Worm (Caenorhabditis elegans) whole organism, young adult: ENCODE measurements around the gene dgk-1.
A peak's percentile ranks its signal among the peaks of the same experiment; 100 is the strongest.

Experiments used
- C17E4.6 ChIP-seq: fragments of 200-800 bp; sonication (Bioruptor generic); IDR thresholded peaks from 2 replicates; pipeline ENCODE4 v1.3.6; 2022; ENCODE audit warnings: missing genetic modification reagents, missing genetic modification characterization, missing compliant biosample characterization
- D2030.7 ChIP-seq: fragments of 200-800 bp; sonication (Bioruptor generic); IDR thresholded peaks from 2 replicates; pipeline ENCODE4 v1.3.6; 2022; ENCODE audit warnings: missing genetic modification reagents, missing genetic modification characterization, missing compliant biosample characterization
- F33H1.4 ChIP-seq: fragments of 200-800 bp; sonication (Bioruptor generic); IDR thresholded peaks from 2 replicates; pipeline ENCODE4 v1.3.6; 2022; ENCODE audit warnings: missing genetic modification reagents, missing genetic modification characterization, missing compliant biosample characterization
- F49E8.2 ChIP-seq: sonication (generic microtip); optimal IDR thresholded peaks from 3 replicates; lab custom pipeline; 2017; ENCODE audit warnings: missing genetic modification characterization, mild to moderate bottlenecking, missing compliant biosample characterization, antibody characterized with exemption, moderate library complexity; ENCODE audit not compliant: insufficient read depth
- F55B11.4 ChIP-seq: sonication (generic microtip); optimal IDR thresholded peaks from 2 replicates; lab custom pipeline; 2016; ENCODE audit warnings: missing compliant biosample characterization, missing genetic modification characterization, borderline replicate concordance; ENCODE audit not compliant: insufficient read depth
- K12H6.12 ChIP-seq: fragments of 200-800 bp; sonication (Bioruptor generic); optimal IDR thresholded peaks from 2 replicates; lab custom pipeline; 2018; ENCODE audit warnings: mild to moderate bottlenecking, missing genetic modification characterization, missing compliant biosample characterization
- T07F8.4 ChIP-seq: sonication (generic microtip); optimal IDR thresholded peaks from 2 replicates; lab custom pipeline; 2016; ENCODE audit warnings: mild to moderate bottlenecking, missing genetic modification characterization, moderate library complexity, missing compliant biosample characterization
- Y53F4B.3 ChIP-seq: fragments of 200-800 bp; sonication (Bioruptor generic); IDR thresholded peaks from 2 replicates; pipeline ENCODE4 v1.3.6; 2022; ENCODE audit warnings: missing genetic modification reagents, missing genetic modification characterization, missing compliant biosample characterization
- Y56A3A.18 ChIP-seq: fragments of 200-800 bp; sonication (Bioruptor generic); IDR thresholded peaks from 2 replicates; pipeline ENCODE4 v1.3.6; 2022; ENCODE audit warnings: missing genetic modification reagents, missing genetic modification characterization, missing compliant biosample characterization
- ZK185.1 ChIP-seq: sonication (generic microtip); optimal IDR thresholded peaks from 2 replicates; lab custom pipeline; 2016; ENCODE audit warnings: mild to moderate bottlenecking, missing genetic modification characterization, missing compliant biosample characterization; ENCODE audit not compliant: poor library complexity, severe bottlenecking
- aptf-3 ChIP-seq: fragments of 200-800 bp; sonication (Bioruptor generic); IDR thresholded peaks from 2 replicates; pipeline ENCODE4 v1.3.6; 2022; ENCODE audit warnings: missing genetic modification characterization, missing compliant biosample characterization
- athp-1 ChIP-seq: sonication (generic microtip); optimal IDR thresholded peaks from 2 replicates; lab custom pipeline; 2017; ENCODE audit warnings: mild to moderate bottlenecking, missing genetic modification characterization, missing compliant biosample characterization
- attf-3 ChIP-seq: fragments of 200-800 bp; sonication (Bioruptor generic); conservative IDR thresholded peaks from 2 replicates; pipeline ENCODE4 v1.3.6; 2022; ENCODE audit warnings: missing genetic modification reagents, missing genetic modification characterization, missing compliant biosample characterization
- bed-2 ChIP-seq: fragments of 200-800 bp; sonication (Bioruptor generic); IDR thresholded peaks from 2 replicates; pipeline ENCODE4 v1.3.6; 2022; ENCODE audit warnings: missing genetic modification reagents, missing genetic modification characterization, missing compliant biosample characterization
- cebp-1 ChIP-seq, 2 experiments: fragments of 200-800 bp in 1 of 2; sonication (Bioruptor generic) in 1 of 2; sonication (generic microtip) in 1 of 2; IDR thresholded peaks in 1 of 2; optimal IDR thresholded peaks in 1 of 2; 2 replicates each; pipeline versions ENCODE4 v1.3.6 to Lab custom; 2017 to 2022; ENCODE audit warnings: missing compliant biosample characterization in 2 of 2, missing genetic modification characterization in 2 of 2, mild to moderate bottlenecking in 1 of 2, missing genetic modification reagents in 1 of 2, moderate library complexity in 1 of 2
- ceh-58 ChIP-seq: fragments of 200-800 bp; sonication (Bioruptor generic); IDR thresholded peaks from 2 replicates; pipeline ENCODE4 v1.3.6; 2022; ENCODE audit warnings: missing genetic modification characterization, missing compliant biosample characterization
- ceh-91 ChIP-seq: fragments of 200-800 bp; sonication (Bioruptor generic); IDR thresholded peaks from 2 replicates; pipeline ENCODE4 v1.3.6; 2022; ENCODE audit warnings: missing genetic modification reagents, missing genetic modification characterization, missing compliant biosample characterization
- dpff-1 ChIP-seq: sonication (generic microtip); optimal IDR thresholded peaks from 2 replicates; lab custom pipeline; 2017; ENCODE audit warnings: mild to moderate bottlenecking, missing genetic modification characterization, missing compliant biosample characterization
- dpl-1 ChIP-seq: fragments of 150-350 bp; optimal IDR thresholded peaks from 2 replicates; lab custom pipeline; 2014; ENCODE audit warnings: missing biosample characterization, missing genetic modification reagents, missing genetic modification characterization
- ekl-4 ChIP-seq: fragments of 200-800 bp; sonication (Bioruptor generic); IDR thresholded peaks from 2 replicates; pipeline ENCODE4 v1.3.6; 2022; ENCODE audit warnings: missing genetic modification reagents, missing genetic modification characterization, missing compliant biosample characterization
- fkh-3 ChIP-seq: sonication (generic microtip); optimal IDR thresholded peaks from 2 replicates; lab custom pipeline; 2016; ENCODE audit warnings: mild to moderate bottlenecking, missing genetic modification characterization, missing compliant biosample characterization
- hmg-1.2 ChIP-seq: fragments of 200-800 bp; sonication (Bioruptor generic); IDR thresholded peaks from 2 replicates; pipeline ENCODE4 v1.3.6; 2022; ENCODE audit warnings: missing genetic modification reagents, missing genetic modification characterization, missing compliant biosample characterization
- hrde-1 ChIP-seq: sonication (generic microtip); optimal IDR thresholded peaks from 2 replicates; lab custom pipeline; 2016; ENCODE audit warnings: missing genetic modification characterization, mild to moderate bottlenecking, missing compliant biosample characterization, moderate library complexity, missing genotype, missing genetic modification reagents, borderline replicate concordance
- let-526 ChIP-seq: fragments of 200-800 bp; sonication (Bioruptor generic); IDR thresholded peaks from 2 replicates; pipeline ENCODE4 v1.3.6; 2022; ENCODE audit warnings: missing genetic modification reagents, missing genetic modification characterization, missing compliant biosample characterization
- lin-40 ChIP-seq: sonication (generic microtip); optimal IDR thresholded peaks from 2 replicates; lab custom pipeline; 2016; ENCODE audit warnings: missing genetic modification characterization, mild to moderate bottlenecking, missing compliant biosample characterization, missing genotype, missing genetic modification reagents
- lir-1 ChIP-seq: fragments of 200-800 bp; sonication (Bioruptor generic); conservative IDR thresholded peaks from 2 replicates; pipeline ENCODE4 v1.3.6; 2022; ENCODE audit warnings: missing genetic modification reagents, missing genetic modification characterization, missing compliant biosample characterization
- lsl-1 ChIP-seq: fragments of 200-800 bp; sonication (Bioruptor generic); optimal IDR thresholded peaks from 2 replicates; lab custom pipeline; 2018; ENCODE audit warnings: mild to moderate bottlenecking, missing genetic modification characterization, moderate library complexity, missing compliant biosample characterization
- madf-10 ChIP-seq: sonication (generic microtip); optimal IDR thresholded peaks from 2 replicates; lab custom pipeline; 2016; ENCODE audit warnings: mild to moderate bottlenecking, missing genetic modification characterization, missing compliant biosample characterization
- mel-28 ChIP-seq: sonication (generic microtip); optimal IDR thresholded peaks from 2 replicates; lab custom pipeline; 2016; ENCODE audit warnings: borderline replicate concordance, mild to moderate bottlenecking, missing genetic modification characterization, missing compliant biosample characterization
- nfya-1 ChIP-seq: sonication (generic microtip); optimal IDR thresholded peaks from 2 replicates; lab custom pipeline; 2017; ENCODE audit warnings: antibody characterized with exemption, missing compliant biosample characterization, missing genetic modification characterization, borderline replicate concordance; ENCODE audit not compliant: insufficient read depth
- nfya-2 ChIP-seq: fragments of 200-800 bp; sonication (Bioruptor generic); IDR thresholded peaks from 2 replicates; pipeline ENCODE4 v1.3.6; 2022; ENCODE audit warnings: missing genetic modification reagents, missing genetic modification characterization, missing compliant biosample characterization
- nhr-80 ChIP-seq: sonication (generic microtip); optimal IDR thresholded peaks from 2 replicates; lab custom pipeline; 2016; ENCODE audit warnings: missing genetic modification characterization, missing compliant biosample characterization
- nhr-90 ChIP-seq: sonication (generic microtip); optimal IDR thresholded peaks from 2 replicates; lab custom pipeline; 2016; ENCODE audit warnings: missing genotype, mild to moderate bottlenecking, missing genetic modification characterization, missing compliant biosample characterization
- rcor-1 ChIP-seq: fragments of 200-800 bp; sonication (Bioruptor generic); IDR thresholded peaks from 2 replicates; pipeline ENCODE4 v1.3.6; 2022; ENCODE audit warnings: missing genetic modification reagents, missing genetic modification characterization, missing compliant biosample characterization
- repo-1 ChIP-seq: sonication (generic microtip); optimal IDR thresholded peaks from 2 replicates; lab custom pipeline; 2017; ENCODE audit warnings: mild to moderate bottlenecking, missing genetic modification characterization, missing compliant biosample characterization
- rpc-1 ChIP-seq, 2 experiments: fragments of 150-350 bp in 1 of 2; sonication (generic microtip) in 1 of 2; optimal IDR thresholded peaks; 2 replicates each; lab custom pipeline; 2014 to 2018; ENCODE audit warnings: missing biosample characterization in 1 of 2, missing genetic modification characterization in 1 of 2, missing genetic modification reagents in 1 of 2, missing genotype in 1 of 2
- sdz-38 ChIP-seq: sonication (generic microtip); optimal IDR thresholded peaks from 2 replicates; lab custom pipeline; 2016; ENCODE audit warnings: missing genotype, missing genetic modification characterization, missing compliant biosample characterization
- sea-2 ChIP-seq: fragments of 200-800 bp; sonication (Bioruptor generic); IDR thresholded peaks from 2 replicates; pipeline ENCODE4 v1.3.6; 2022; ENCODE audit warnings: missing genetic modification characterization, missing compliant biosample characterization
- sptf-2 ChIP-seq: fragments of 200-800 bp; sonication (Bioruptor generic); optimal IDR thresholded peaks from 2 replicates; lab custom pipeline; 2018; ENCODE audit warnings: mild to moderate bottlenecking, missing genetic modification characterization, missing compliant biosample characterization
- unc-62 ChIP-seq: fragments of 150-350 bp; optimal IDR thresholded peaks from 2 replicates; lab custom pipeline; 2014; ENCODE audit warnings: missing biosample characterization, missing genetic modification reagents, missing genetic modification characterization
- xnd-1 ChIP-seq: sonication (generic microtip); optimal IDR thresholded peaks from 2 replicates; lab custom pipeline; 2016; ENCODE audit warnings: missing genotype, missing genetic modification reagents, missing genetic modification characterization, missing compliant biosample characterization
- zfh-2 ChIP-seq: fragments of 200-800 bp; sonication (Bioruptor generic); conservative IDR thresholded peaks from 2 replicates; pipeline ENCODE4 v1.3.6; 2022; ENCODE audit warnings: missing genetic modification reagents, missing genetic modification characterization, missing compliant biosample characterization
- zim-3 ChIP-seq: sonication (generic microtip); optimal IDR thresholded peaks from 2 replicates; lab custom pipeline; 2017; ENCODE audit warnings: mild to moderate bottlenecking, missing genetic modification characterization, moderate library complexity, missing compliant biosample characterization
- ztf-3 ChIP-seq: fragments of 200-800 bp; sonication (Bioruptor generic); optimal IDR thresholded peaks from 2 replicates; lab custom pipeline; 2018; ENCODE audit warnings: mild to moderate bottlenecking, missing genetic modification characterization, missing compliant biosample characterization

The dgk-1 gene

ce11 chrX:1017456-1017855 lies 26.2 kb upstream of the dgk-1 start, which contains the start of the genes F55A4.13 and nlf-1:
Gene F55A4.13 (minus strand): TSS chrX:1017556.
Gene nlf-1 (minus strand): TSS chrX:1017567.
- TF ChIP-seq ekl-4 = no peak
- no peak for TF ChIP-seq Y53F4B.3 (GFP tag; lab: Robert Waterston, UW)
- TF ChIP-seq unc-62 (GFP tag; lab: Kevin White, UChicago) = no peak
- no peak for TF ChIP-seq F49E8.2 (tag; lab: Kevin White, UChicago)
- no peak for TF ChIP-seq lir-1 (GFP tag; lab: Robert Waterston, UW)
- TF ChIP-seq sptf-2 (GFP tag; lab: Kevin White, UChicago) = no peak
- no peak for TF ChIP-seq rcor-1 (GFP tag; lab: Robert Waterston, UW)
- TF ChIP-seq nhr-80 = no peak
- no peak for TF ChIP-seq xnd-1
- no peak for TF ChIP-seq F33H1.4 (GFP tag; lab: Robert Waterston, UW)
- no peak for TF ChIP-seq K12H6.12 (tag; lab: Kevin White, UChicago)
- no peak for TF ChIP-seq D2030.7

- TF ChIP-seq rpc-1 (optimal IDR thresholded peaks at IDR 0.05; lab: Kevin White, UChicago) (no peak), rpc-1 (tag; optimal IDR thresholded peaks at IDR 0.05; lab: Kevin White, UChicago) (peak; percentile 26), nhr-90 (tag; lab: Kevin White, UChicago) (no peak)
These were observed 23.5 kb upstream of the dgk-1 start for ce11 chrX:1014708-1015107.

- TF ChIP-seq mel-28 (no peak), sdz-38 (tag; lab: Kevin White, UChicago) (no peak), zim-3 (no peak), dpff-1 (no peak), zfh-2 (GFP tag; lab: Robert Waterston, UW) (no peak), nfya-1 (no peak), ceh-91 (GFP tag; lab: Robert Waterston, UW) (no peak), cebp-1 (GFP tag; IDR thresholded peaks at IDR 0.05; lab: Robert Waterston, UW) (no peak), cebp-1 (tag; optimal IDR thresholded peaks at IDR 0.05; lab: Kevin White, UChicago) (peak; percentile 57), nhr-80 (no peak), hmg-1.2 (GFP tag; lab: Robert Waterston, UW) (peak; percentile 40; the same call in 1 of the 2 replicates), C17E4.6 (GFP tag; lab: Robert Waterston, UW) (no peak), bed-2 (GFP tag; lab: Robert Waterston, UW) (no peak), K12H6.12 (tag; lab: Kevin White, UChicago) (peak; percentile 16), ztf-3 (GFP tag; lab: Kevin White, UChicago) (no peak), dpl-1 (GFP tag; lab: Kevin White, UChicago) (no peak), athp-1 (tag; lab: Kevin White, UChicago) (peak; percentile 25), nfya-2 (GFP tag; lab: Robert Waterston, UW) (no peak), attf-3 (GFP tag; lab: Robert Waterston, UW) (no peak), F33H1.4 (GFP tag; lab: Robert Waterston, UW) (no peak), aptf-3 (GFP tag; lab: Robert Waterston, UW) (no peak), madf-10 (tag; lab: Kevin White, UChicago) (no peak), lin-40 (peak; percentile 17), ceh-58 (GFP tag; lab: Robert Waterston, UW) (0 out of 2 replicates have a peak, but pooled peaks have one; percentile 3), fkh-3 (tag; lab: Kevin White, UChicago) (no peak), Y56A3A.18 (peak; percentile 78; the same call in 1 of the 2 replicates), hrde-1 (tag; lab: Kevin White, UChicago) (no peak), lsl-1 (GFP tag; lab: Kevin White, UChicago) (no peak), repo-1 (tag; lab: Kevin White, UChicago) (peak; percentile 45), let-526 (GFP tag; lab: Robert Waterston, UW) (no peak), F55B11.4 (no peak), T07F8.4 (no peak), ZK185.1 (tag; lab: Kevin White, UChicago) (peak; percentile 7), sea-2 (GFP tag; lab: Robert Waterston, UW) (no peak)
These were observed 21.2 kb upstream of the dgk-1 start for ce11 chrX:1012385-1012866.
